Worm (Caenorhabditis elegans) whole organism, early embryonic: Measurements from ENCODE around the gene C09F9.2.

Experiments
- ama-1 ChIP-seq: fragments of 150-350 bp; optimal IDR thresholded peaks from 2 replicates; lab custom pipeline; 2014
- flt-1 ChIP-seq: fragments of 200-800 bp; sonication (Bioruptor generic); IDR thresholded peaks from 2 replicates; pipeline ENCODE4 v1.3.6; 2022; ENCODE audit warnings: missing genetic modification characterization, missing compliant biosample characterization

ce11 chrII:14695201-14695600 lies 10.1 kb upstream of the C09F9.2 start, which contains the start of gene K02B7.3:
- TF ChIP-seq ama-1 (lab: Kevin White, UChicago) (no peak), flt-1 (no peak)
